Fruit fly (Drosophila melanogaster) whole organism, larva: ENCODE data around the gene Snmp2.

Experiments used
- noc ChIP-seq: fragments of 200-800 bp; sonication (Bioruptor generic); optimal IDR thresholded peaks from 3 replicates; lab custom pipeline; 2019; ENCODE audit warnings: missing biosample characterization, mild to moderate bottlenecking, missing genetic modification characterization, moderate library complexity

The Snmp2 gene

DNA sequence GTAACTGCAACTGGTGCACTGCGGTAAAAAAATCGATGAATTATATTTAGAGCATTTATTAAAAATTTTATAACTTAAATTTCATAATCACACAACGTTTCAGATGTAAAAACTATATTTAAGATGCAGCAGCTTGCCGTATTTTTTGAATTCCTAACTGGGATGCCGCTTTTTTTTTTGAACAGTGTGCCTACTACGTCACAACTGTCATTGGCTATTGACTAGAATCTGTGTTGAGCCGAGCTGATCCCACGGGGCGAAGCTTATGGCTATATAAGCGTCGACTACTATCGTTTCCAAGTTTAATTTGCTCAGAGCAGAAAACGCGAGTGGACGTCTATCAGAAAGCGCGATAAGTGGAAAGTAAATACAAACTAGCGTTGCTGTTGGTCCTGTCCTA lies 11.3 kb upstream of the Snmp2 start, which contains the start of gene CG7409:
Gene CG7409 (plus strand): TSS at position 301 of the 400 bp plus-strand sequence.
- no peak for TF ChIP-seq noc (tag; lab: Kevin White, UChicago)

DNA sequence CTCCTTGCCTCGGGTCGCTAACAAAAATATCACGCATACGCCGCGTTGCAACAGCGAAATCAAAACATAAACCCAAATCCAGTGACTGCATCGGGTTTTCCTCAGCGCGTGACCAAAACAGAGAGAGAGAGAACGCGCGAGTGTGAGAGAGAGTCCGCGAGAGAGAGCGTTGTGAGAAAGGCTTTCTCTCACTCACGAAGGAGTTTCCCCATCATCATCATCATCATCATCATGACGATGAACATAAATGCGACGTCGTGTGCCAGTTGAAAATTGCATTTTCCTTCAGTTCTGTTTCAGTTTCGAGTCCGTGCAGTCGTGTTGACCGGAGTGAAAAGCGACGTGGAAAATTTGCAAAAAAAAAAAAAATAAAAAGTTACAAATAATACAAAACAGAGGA lies 4.2 kb upstream of the Snmp2 start, which contains the start of gene CG13685:
Gene CG13685 (plus strand): TSS at position 301 of the 400 bp plus-strand sequence.
- TF ChIP-seq noc (tag; lab: Kevin White, UChicago): no peak

DNA sequence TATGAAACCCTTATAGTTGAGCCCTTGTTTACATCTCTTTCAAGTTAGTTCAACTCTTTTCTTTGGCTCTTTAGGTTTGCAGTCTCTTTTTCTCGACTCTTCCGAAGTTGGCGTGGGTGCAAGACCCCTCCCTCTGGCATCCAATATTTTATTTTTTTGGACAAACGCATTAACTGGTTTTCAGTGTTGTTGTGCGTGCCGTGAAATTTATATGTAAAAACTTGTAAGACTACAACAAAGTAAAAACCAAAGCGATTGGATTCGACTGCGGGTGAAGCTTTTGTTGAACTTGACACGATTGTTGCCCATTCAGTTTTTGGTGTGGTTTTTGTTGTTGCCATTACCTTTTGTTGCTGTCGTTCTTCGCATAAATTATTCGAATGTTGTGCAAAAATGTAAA lies 900 bp upstream of the Snmp2 start:
- no peak for TF ChIP-seq noc (tag; lab: Kevin White, UChicago)

DNA sequence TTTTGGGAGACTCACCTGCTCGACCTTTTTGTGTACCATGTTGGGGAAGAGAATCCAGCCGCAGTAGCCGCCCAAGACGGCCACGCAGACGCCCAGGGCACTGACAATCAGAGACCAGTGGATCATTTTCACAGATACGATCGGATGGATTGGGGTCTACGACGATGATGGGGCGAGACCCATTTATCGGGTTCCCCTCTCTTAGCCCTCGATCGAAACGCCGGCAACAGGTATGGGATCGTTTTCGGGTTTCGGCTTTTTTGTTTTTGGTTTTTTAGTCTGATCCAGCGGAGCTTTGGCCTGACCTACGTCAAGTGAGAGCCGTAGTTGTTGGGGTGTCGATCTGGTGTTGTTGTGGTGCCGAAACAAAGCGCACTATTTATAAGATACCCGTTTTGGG lies 888 bp downstream of the Snmp2 start:
- no peak for TF ChIP-seq noc (tag; lab: Kevin White, UChicago)

DNA sequence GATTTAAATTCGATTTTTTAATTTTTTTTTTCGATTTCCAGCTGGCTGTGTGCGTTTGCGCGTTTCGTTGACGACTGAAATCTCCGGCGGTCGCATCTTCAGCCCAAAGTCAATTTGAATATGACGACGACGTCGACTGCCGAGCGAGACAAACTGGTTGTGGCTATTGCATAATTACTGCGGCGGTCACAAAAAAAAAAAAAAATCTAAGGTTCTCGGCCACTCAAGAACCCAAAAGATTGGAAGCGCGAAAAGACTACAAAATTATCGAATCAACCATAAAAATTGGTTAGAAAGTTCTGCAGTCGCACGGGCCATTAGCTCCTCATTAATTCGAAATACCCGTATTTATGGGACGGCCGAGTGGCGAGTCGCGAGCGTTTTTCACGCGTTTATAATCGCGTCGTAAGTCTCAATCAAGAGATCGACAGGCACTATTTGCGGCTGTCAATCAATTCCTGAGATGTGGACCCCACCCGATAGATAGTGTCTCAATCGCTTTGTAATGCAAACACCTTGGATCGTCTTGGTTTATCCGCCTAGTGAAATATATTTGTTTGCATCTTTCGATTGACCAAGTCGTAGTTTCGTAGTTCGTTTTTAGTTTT lies 10.6 kb downstream of the Snmp2 start, which contains the start of gene CG8492:
Gene CG8492 (minus strand): TSS at position 51 of the 608 bp plus-strand sequence.
- no peak for TF ChIP-seq noc (tag; lab: Kevin White, UChicago)

DNA sequence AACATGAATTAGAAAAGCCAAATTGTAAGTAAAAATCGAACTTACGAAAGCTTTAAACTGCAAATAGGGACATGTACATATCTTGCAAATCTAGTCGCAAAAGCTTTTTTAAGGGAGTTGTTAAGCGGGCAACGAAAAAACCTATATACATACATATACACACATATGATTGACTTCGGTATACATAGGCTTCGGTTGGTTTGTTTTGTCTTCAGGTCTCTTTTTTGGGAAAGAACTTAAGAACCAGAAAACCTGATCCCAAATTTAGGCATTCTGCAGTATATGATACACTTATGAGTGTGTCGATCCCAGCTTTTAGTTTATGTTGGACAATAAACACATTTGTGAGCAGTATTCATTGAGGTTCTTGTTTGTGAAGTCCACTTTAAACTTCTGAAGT lies 16.2 kb downstream of the Snmp2 start:
- no peak for TF ChIP-seq noc (tag; lab: Kevin White, UChicago)

DNA sequence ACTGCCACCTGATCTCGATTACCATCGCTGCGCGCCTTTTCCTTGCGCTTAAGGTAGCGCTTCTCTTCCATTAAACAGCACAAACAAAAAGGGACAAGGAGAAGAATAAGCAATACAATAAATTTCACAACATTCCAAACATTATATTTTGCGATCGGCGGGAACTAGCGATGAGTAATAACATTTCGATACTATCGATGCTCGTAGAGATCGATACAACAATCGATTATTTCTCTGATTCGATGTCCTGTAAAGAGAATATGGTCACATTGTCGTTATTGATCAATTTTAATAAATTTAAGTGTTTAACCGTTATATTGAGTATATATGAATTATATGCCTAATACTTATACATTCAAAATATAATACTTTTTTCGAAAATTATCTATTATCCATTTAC lies 16.6 kb downstream of the Snmp2 start, which contains the start of gene CG7457:
Gene CG7457 (minus strand): TSS at position 189 of the 400 bp plus-strand sequence.
- no peak for TF ChIP-seq noc (tag; lab: Kevin White, UChicago)

DNA sequence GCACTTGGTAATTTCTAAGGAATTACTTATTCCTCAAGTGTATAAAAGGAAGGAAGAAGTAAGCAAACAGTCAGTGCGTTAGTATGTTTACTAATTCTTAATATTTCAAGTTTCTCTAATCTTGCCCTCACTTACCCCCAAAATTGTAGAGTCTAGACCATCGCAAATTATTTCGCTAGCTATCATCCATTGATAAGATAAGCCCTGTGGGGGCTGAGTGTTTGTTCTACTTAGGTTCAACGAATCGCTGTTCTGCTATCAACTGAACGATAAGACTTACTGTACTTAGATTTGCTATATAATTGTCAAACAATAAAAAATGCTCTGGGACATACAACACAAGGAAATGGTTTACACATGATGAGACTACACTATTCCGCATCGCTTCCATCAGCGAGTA lies 21.3 kb downstream of the Snmp2 start:
- TF ChIP-seq noc (tag; lab: Kevin White, UChicago): peak; percentile 58

DNA sequence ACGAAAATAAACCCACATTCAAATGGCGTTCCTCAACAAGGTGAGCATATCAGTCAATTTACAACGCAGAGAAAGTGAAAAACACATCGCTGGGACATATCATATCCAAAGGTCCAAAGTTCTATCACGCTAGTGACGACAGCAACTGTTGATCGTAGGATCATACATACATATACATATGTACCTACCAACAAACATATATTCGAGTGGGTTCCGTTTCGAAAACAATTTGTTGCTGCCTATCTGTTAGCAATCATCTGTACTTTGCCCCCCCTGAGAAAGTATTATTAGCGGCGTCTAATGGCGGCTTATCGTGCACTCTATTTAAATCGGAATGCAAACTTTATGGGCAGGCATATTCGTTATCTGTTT lies 23.4 kb downstream of the Snmp2 start:
- TF ChIP-seq noc (tag; lab: Kevin White, UChicago): no peak

DNA sequence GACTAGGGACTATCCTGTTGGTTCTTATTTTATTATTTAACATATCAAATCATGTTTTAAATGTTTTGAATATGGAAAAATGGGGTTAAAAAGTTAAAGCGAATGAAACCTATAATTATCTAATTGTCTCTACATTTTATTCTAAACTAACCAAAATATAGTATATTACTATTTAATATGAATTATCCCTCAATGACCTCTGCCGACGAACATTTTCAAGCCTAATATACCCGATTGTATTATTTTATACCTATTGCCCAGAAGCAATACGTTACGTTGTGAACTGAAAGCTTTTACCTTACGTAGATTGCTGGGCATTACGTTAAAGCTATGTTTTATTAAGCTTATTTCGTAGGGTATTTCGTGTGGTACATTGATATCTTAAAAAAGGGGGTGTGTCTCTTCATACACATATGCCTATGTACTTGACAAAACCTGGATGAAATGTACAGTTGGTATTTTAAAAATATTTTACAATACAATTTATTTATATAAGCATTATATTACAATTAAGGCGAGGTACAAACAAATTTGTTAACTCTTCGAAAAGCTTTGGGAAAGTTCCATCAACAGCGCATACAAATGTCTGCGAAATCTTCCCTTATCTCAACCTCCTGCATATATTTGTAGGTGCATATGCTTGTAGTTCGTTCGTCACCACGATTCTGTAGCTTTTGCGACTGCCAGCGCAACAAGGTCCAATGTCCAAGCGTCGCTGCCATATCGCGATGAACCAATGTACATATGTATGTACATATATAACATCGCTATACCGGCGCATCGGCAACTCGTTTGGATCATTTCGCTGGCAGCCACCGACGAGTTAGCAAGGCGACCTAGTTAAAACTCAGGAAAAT lies 24.1 kb downstream of the Snmp2 start, which contains the start of gene Mcad:
Gene Mcad (plus strand): TSS at position 790 of the 857 bp plus-strand sequence.
- TF ChIP-seq noc (tag; lab: Kevin White, UChicago): peak; percentile 95

DNA sequence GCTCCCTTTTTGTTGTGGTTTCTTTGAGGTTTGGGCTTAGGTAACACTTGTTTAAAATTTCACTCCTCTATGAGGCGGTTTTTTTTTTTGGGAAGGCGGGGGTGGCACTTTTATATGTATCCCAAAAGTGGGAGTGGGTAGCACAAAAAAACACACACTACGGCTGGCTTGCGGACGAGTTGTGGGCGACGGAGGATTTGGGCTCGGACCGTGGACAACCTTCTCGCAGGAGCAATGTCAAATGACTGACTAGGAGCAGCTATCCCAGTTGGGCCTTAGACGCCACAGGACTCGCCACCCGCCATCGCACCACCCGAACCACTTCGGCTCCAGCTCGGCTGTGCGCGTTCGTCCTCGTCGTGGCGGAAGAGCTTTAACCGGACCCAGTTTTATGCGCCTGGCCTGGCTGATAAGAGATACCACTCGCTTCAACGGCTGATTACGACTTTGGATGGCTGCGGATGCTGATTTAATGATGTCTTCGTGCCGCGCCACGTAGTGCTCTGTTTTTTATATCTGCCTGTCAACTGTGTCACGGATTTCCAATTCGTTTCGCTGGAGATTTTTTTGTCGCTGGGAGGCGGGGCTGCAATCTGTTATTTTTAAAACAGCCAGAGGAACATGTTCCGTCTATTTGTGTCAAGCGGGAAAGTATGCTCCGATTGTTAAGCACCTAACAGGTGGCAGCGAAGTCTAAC lies 24.8 kb downstream of the Snmp2 start, which contains the start of gene Ank2:
Gene Ank2 (minus strand): TSS at position 533 of the 698 bp plus-strand sequence.
- TF ChIP-seq noc (tag; lab: Kevin White, UChicago): no peak

DNA sequence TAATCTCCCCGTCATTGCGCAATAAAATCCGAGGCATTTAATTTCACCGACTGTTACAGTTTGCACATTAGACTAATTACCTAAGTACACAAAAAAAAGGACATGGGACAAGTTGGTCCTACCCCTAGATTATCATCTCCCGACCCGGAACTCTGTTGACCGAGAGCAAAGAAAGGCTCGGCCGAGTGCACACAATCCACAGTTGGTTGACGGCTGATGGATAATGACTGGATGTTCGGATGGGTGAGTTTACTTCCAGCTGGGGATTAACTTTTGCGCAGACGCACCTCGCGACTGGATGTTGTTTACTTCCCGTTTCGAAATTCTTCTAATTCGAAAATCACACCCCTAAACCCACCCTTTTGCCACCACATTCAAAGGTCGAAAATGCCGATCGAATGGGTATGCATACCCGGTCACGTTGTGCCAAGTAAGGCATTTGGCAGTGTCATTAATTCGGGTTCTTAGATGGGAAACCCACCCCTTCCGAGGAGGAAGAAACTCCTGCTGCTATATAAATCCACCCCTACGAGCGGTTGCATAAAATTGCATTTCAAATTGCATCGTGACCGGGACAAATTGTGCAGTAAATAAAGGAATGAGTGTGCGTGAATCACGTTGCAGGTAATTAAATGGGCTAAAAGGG lies 28.4 kb downstream of the Snmp2 start:
- no peak for TF ChIP-seq noc (tag; lab: Kevin White, UChicago)

DNA sequence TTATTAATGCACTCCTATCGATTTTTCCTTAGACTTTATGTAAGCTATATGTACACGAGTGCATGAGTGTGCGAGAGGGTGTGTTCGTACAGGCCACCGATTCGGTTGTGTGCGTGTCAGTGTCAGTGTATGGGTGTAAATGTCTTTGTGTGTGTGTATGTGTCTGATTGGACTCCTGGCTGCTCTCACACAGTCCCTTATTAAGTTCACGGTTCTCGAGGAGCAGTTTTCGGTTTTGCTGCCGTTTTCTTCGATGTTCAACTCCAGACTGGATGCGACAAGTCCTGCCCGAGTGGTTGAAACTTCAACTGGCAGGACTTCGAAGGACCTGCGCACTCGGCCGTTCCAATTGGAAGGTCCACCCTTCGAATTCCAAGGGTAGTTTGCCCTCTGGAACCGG lies 29.5 kb downstream of the Snmp2 start:
- no peak for TF ChIP-seq noc (tag; lab: Kevin White, UChicago)

DNA sequence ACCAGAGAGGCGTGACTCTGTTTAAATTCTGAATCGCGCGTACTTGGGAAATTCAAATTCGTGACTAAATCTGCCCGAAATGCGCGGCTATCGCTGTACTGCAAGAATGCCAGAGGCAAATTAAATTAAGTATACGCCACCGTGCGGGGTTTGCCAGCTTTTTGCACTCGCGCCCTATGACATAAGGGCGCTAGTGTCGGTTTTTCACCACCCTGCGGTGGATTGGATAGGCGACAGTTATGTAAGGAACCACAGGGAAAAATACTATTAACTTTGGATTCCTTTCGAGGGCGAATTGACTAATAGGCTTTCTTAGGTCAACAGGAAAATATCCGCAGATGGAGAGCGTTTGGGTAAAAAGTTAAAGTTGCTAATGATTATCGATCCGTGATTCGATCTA lies 47.3 kb downstream of the Snmp2 start, which contains the start of gene CG44195:
Gene CG44195 (minus strand): TSS at position 101 of the 400 bp plus-strand sequence.
- TF ChIP-seq noc (tag; lab: Kevin White, UChicago): no peak
